Fruit fly (Drosophila melanogaster) whole organism, embryonic: ENCODE results near the gene GstD5.

Source experiments
- Atf3 ChIP-seq: fragments of 200-800 bp; sonication (Bioruptor generic); optimal IDR thresholded peaks from 3 replicates; lab custom pipeline; 2016; ENCODE audit warnings: missing biosample characterization, missing genetic modification characterization
- CG10274 ChIP-seq: fragments of 200-800 bp; sonication (Bioruptor generic); optimal IDR thresholded peaks from 3 replicates; lab custom pipeline; 2017; ENCODE audit warnings: missing biosample characterization, mild to moderate bottlenecking, missing genetic modification characterization
- CG12155 ChIP-seq: fragments of 200-800 bp; sonication (Bioruptor generic); optimal IDR thresholded peaks from 3 replicates; lab custom pipeline; 2016; ENCODE audit warnings: missing biosample characterization, missing genetic modification characterization
- CG13894 ChIP-seq: fragments of 200-800 bp; sonication (Bioruptor generic); optimal IDR thresholded peaks from 3 replicates; lab custom pipeline; 2018; ENCODE audit warnings: missing biosample characterization, mild to moderate bottlenecking, missing genetic modification characterization, moderate library complexity
- CG14860 ChIP-seq: fragments of 200-800 bp; sonication (Bioruptor generic); IDR thresholded peaks from 3 replicates; pipeline ENCODE4 v1.3.6; 2022; ENCODE audit warnings: missing biosample characterization, missing genetic modification characterization; ENCODE audit not compliant: partially characterized antibody
- CG1529 ChIP-seq: fragments of 200-800 bp; sonication (Bioruptor generic); optimal IDR thresholded peaks from 3 replicates; lab custom pipeline; 2018; ENCODE audit warnings: missing biosample characterization, missing genetic modification characterization
- CG17568 ChIP-seq: fragments of 200-800 bp; sonication (Bioruptor generic); optimal IDR thresholded peaks from 2 replicates; lab custom pipeline; 2018; ENCODE audit warnings: missing biosample characterization, mild to moderate bottlenecking, missing genetic modification characterization, moderate library complexity
- CG2678 ChIP-seq: fragments of 200-800 bp; sonication (Bioruptor generic); optimal IDR thresholded peaks from 3 replicates; lab custom pipeline; 2019; ENCODE audit warnings: missing biosample characterization, mild to moderate bottlenecking, missing genetic modification characterization, moderate library complexity
- CG31365 ChIP-seq: fragments of 200-800 bp; sonication (Bioruptor generic); optimal IDR thresholded peaks from 2 replicates; lab custom pipeline; 2018; ENCODE audit warnings: missing biosample characterization, mild to moderate bottlenecking, missing genetic modification characterization
- CG33213 ChIP-seq: fragments of 200-800 bp; sonication (Bioruptor generic); optimal IDR thresholded peaks from 3 replicates; lab custom pipeline; 2016; ENCODE audit warnings: missing biosample characterization, missing genetic modification characterization
- CG34224 ChIP-seq: fragments of 200-800 bp; sonication (Bioruptor generic); IDR thresholded peaks from 3 replicates; pipeline ENCODE4 v1.3.6; 2022; ENCODE audit warnings: missing biosample characterization, missing genetic modification characterization; ENCODE audit not compliant: partially characterized antibody
- CG4820 ChIP-seq: fragments of 200-800 bp; sonication (Bioruptor generic); optimal IDR thresholded peaks from 3 replicates; lab custom pipeline; 2016; ENCODE audit warnings: missing biosample characterization, missing genetic modification characterization
- CG6765 ChIP-seq: fragments of 200-800 bp; sonication (Bioruptor generic); optimal IDR thresholded peaks from 3 replicates; lab custom pipeline; 2017; ENCODE audit warnings: missing biosample characterization, mild to moderate bottlenecking, missing genetic modification characterization
- CG6813 ChIP-seq: fragments of 200-800 bp; sonication (Bioruptor generic); optimal IDR thresholded peaks from 2 replicates; lab custom pipeline; 2017; ENCODE audit warnings: missing biosample characterization, missing genetic modification characterization, mild to moderate bottlenecking, moderate library complexity, missing genetic modification reagents
- CG7745 ChIP-seq: fragments of 200-800 bp; sonication (Bioruptor generic); optimal IDR thresholded peaks from 2 replicates; lab custom pipeline; 2018; ENCODE audit warnings: missing biosample characterization, mild to moderate bottlenecking, missing genetic modification characterization, moderate library complexity
- CG7786 ChIP-seq: fragments of 200-800 bp; sonication (Bioruptor generic); optimal IDR thresholded peaks from 2 replicates; lab custom pipeline; 2016; ENCODE audit warnings: missing biosample characterization, missing genetic modification characterization
- CG7928 ChIP-seq: fragments of 200-800 bp; sonication (Bioruptor generic); optimal IDR thresholded peaks from 2 replicates; lab custom pipeline; 2017; ENCODE audit warnings: missing biosample characterization, mild to moderate bottlenecking, missing genetic modification characterization
- CG7963 ChIP-seq: fragments of 200-800 bp; sonication (Bioruptor generic); IDR thresholded peaks from 3 replicates; pipeline ENCODE4 v1.3.6; 2022; ENCODE audit warnings: missing biosample characterization, missing genetic modification characterization; ENCODE audit not compliant: partially characterized antibody
- CG8290 ChIP-seq, 3 experiments: fragments of 200-800 bp; sonication (Bioruptor generic); optimal IDR thresholded peaks; 2 replicates each; lab custom pipeline; 2016 to 2019; ENCODE audit warnings: missing biosample characterization in 3 of 3, missing genetic modification characterization in 3 of 3, mild to moderate bottlenecking in 2 of 3, moderate library complexity in 1 of 3
- CG8478 ChIP-seq: fragments of >200 bp; optimal IDR thresholded peaks from 2 replicates; lab custom pipeline; 2018
- CG9797 ChIP-seq: fragments of 200-800 bp; sonication (Bioruptor generic); optimal IDR thresholded peaks from 3 replicates; lab custom pipeline; 2018; ENCODE audit warnings: missing biosample characterization, mild to moderate bottlenecking, missing genetic modification characterization
- CrebB ChIP-seq: fragments of 200-800 bp; sonication (Bioruptor generic); optimal IDR thresholded peaks from 3 replicates; lab custom pipeline; 2018; ENCODE audit warnings: missing biosample characterization, mild to moderate bottlenecking, missing genetic modification characterization
- Deaf1 ChIP-seq: fragments of 200-800 bp; optimal IDR thresholded peaks from 3 replicates; lab custom pipeline; 2019; ENCODE audit warnings: missing biosample characterization, mild to moderate bottlenecking, missing genetic modification characterization, moderate library complexity
- Dek ChIP-seq: fragments of 200-800 bp; sonication (Bioruptor generic); optimal IDR thresholded peaks from 3 replicates; lab custom pipeline; 2019; ENCODE audit warnings: missing biosample characterization, mild to moderate bottlenecking, missing genetic modification characterization, moderate library complexity
- Dfd ChIP-seq, 2 experiments: fragments of >200 bp; optimal IDR thresholded peaks; 2 replicates each; lab custom pipeline; 2017; ENCODE audit warnings: missing biosample characterization in 2 of 2, missing genetic modification characterization in 2 of 2
- ERR ChIP-seq: fragments of 200-800 bp; sonication (Bioruptor generic); optimal IDR thresholded peaks from 2 replicates; lab custom pipeline; 2016; ENCODE audit warnings: missing biosample characterization, missing genetic modification characterization
- Hand ChIP-seq: fragments of 200-800 bp; sonication (Bioruptor generic); optimal IDR thresholded peaks from 2 replicates; lab custom pipeline; 2017; ENCODE audit warnings: mild to moderate bottlenecking, missing biosample characterization, missing genetic modification reagents, missing genetic modification characterization
- HmgD ChIP-seq: fragments of 200-800 bp; sonication (Bioruptor generic); optimal IDR thresholded peaks from 3 replicates; lab custom pipeline; 2016; ENCODE audit warnings: missing biosample characterization, missing genetic modification characterization
- Kr ChIP-seq: fragments of 200-800 bp; sonication (Bioruptor generic); optimal IDR thresholded peaks from 2 replicates; lab custom pipeline; 2017; ENCODE audit warnings: missing biosample characterization, mild to moderate bottlenecking, missing genetic modification characterization
- MESR4 ChIP-seq: fragments of 200-800 bp; sonication (Bioruptor generic); optimal IDR thresholded peaks from 2 replicates; lab custom pipeline; 2018; ENCODE audit warnings: missing biosample characterization, mild to moderate bottlenecking, missing genetic modification characterization, moderate library complexity
- Side ChIP-seq: fragments of 200-800 bp; sonication (Bioruptor generic); optimal IDR thresholded peaks from 2 replicates; lab custom pipeline; 2016; ENCODE audit warnings: missing biosample characterization, missing genetic modification characterization
- Sox102F ChIP-seq: fragments of 200-800 bp; sonication (Bioruptor generic); optimal IDR thresholded peaks from 2 replicates; lab custom pipeline; 2018; ENCODE audit warnings: missing biosample characterization, mild to moderate bottlenecking, missing genetic modification characterization, moderate library complexity
- Xbp1 ChIP-seq: fragments of 200-800 bp; sonication (Bioruptor generic); optimal IDR thresholded peaks from 3 replicates; lab custom pipeline; 2016; ENCODE audit warnings: missing biosample characterization, mild to moderate bottlenecking, missing genetic modification characterization
- ash1 ChIP-seq: fragments of 200-800 bp; sonication (Bioruptor generic); optimal IDR thresholded peaks from 2 replicates; lab custom pipeline; 2018; ENCODE audit warnings: missing biosample characterization, mild to moderate bottlenecking, missing genetic modification characterization
- az2 ChIP-seq: fragments of 200-800 bp; sonication (Bioruptor generic); optimal IDR thresholded peaks from 3 replicates; lab custom pipeline; 2016; ENCODE audit warnings: missing biosample characterization, missing genetic modification characterization
- bowl ChIP-seq: fragments of 200-800 bp; sonication (Bioruptor generic); IDR thresholded peaks from 2 replicates; pipeline ENCODE4 v1.3.6; 2022; ENCODE audit warnings: missing biosample characterization, missing genetic modification characterization
- chn ChIP-seq: fragments of 200-800 bp; sonication (Bioruptor generic); optimal IDR thresholded peaks from 2 replicates; lab custom pipeline; 2016; ENCODE audit warnings: missing biosample characterization, missing genetic modification characterization
- cwo ChIP-seq: fragments of 200-800 bp; sonication (Bioruptor generic); optimal IDR thresholded peaks from 3 replicates; lab custom pipeline; 2017; ENCODE audit warnings: missing biosample characterization, missing genetic modification characterization, mild to moderate bottlenecking, moderate library complexity, missing genetic modification reagents
- ems ChIP-seq: fragments of 200-800 bp; sonication (Bioruptor generic); optimal IDR thresholded peaks from 3 replicates; lab custom pipeline; 2016; ENCODE audit warnings: missing biosample characterization, missing genetic modification characterization
- fd102C ChIP-seq: fragments of 200-800 bp; sonication (Bioruptor generic); optimal IDR thresholded peaks from 2 replicates; lab custom pipeline; 2018; ENCODE audit warnings: missing biosample characterization, mild to moderate bottlenecking, missing genetic modification characterization, moderate library complexity
- gfzf ChIP-seq: fragments of 200-800 bp; sonication (Bioruptor generic); optimal IDR thresholded peaks from 2 replicates; lab custom pipeline; 2016; ENCODE audit warnings: missing biosample characterization, mild to moderate bottlenecking, missing genetic modification characterization, moderate library complexity
- gro ChIP-seq: fragments of 200-800 bp; sonication (Bioruptor generic); optimal IDR thresholded peaks from 2 replicates; lab custom pipeline; 2016; ENCODE audit warnings: missing biosample characterization, missing genetic modification characterization
- hbn ChIP-seq: fragments of 200-800 bp; sonication (Bioruptor generic); IDR thresholded peaks from 2 replicates; pipeline ENCODE4 v1.3.6; 2022; ENCODE audit warnings: missing biosample characterization, missing genetic modification characterization; ENCODE audit not compliant: partially characterized antibody
- kay ChIP-seq: fragments of 200-800 bp; sonication (Bioruptor generic); optimal IDR thresholded peaks from 2 replicates; lab custom pipeline; 2016; ENCODE audit warnings: missing biosample characterization, missing genetic modification characterization
- onecut ChIP-seq: fragments of 200-800 bp; sonication (Bioruptor generic); IDR thresholded peaks from 2 replicates; pipeline ENCODE4 v1.3.6; 2022; ENCODE audit warnings: missing biosample characterization, missing genetic modification characterization
- otp ChIP-seq: fragments of 200-800 bp; sonication (Bioruptor generic); IDR thresholded peaks from 3 replicates; pipeline ENCODE4, ENCODE4 v1.3.6; 2022; ENCODE audit warnings: missing biosample characterization, missing genetic modification characterization
- scrt ChIP-seq: fragments of 200-800 bp; sonication (Bioruptor generic); optimal IDR thresholded peaks from 2 replicates; lab custom pipeline; 2018; ENCODE audit warnings: missing biosample characterization, mild to moderate bottlenecking, missing genetic modification characterization, moderate library complexity
- seq ChIP-seq: fragments of 200-800 bp; sonication (Bioruptor generic); IDR thresholded peaks from 2 replicates; pipeline ENCODE4 v1.3.6; 2022; ENCODE audit warnings: missing biosample characterization, missing genetic modification characterization
- shn ChIP-seq: fragments of 200-800 bp; sonication (Bioruptor generic); optimal IDR thresholded peaks from 3 replicates; lab custom pipeline; 2016; ENCODE audit warnings: missing biosample characterization, missing genetic modification characterization
- trem ChIP-seq: fragments of 200-800 bp; optimal IDR thresholded peaks from 3 replicates; lab custom pipeline; 2019; ENCODE audit warnings: missing biosample characterization, mild to moderate bottlenecking, missing genetic modification characterization, moderate library complexity

The GstD5 gene

dm6 chr3R:12401672-12402296 lies 26.3 kb downstream of the GstD5 start, which contains the start of gene DNAlig3 (continued):
- TF ChIP-seq CG10274 (GFP tag; lab: Kevin White, UChicago) (no peak), fd102C (no peak), CG31365 (tag; lab: Kevin White, UChicago) (no peak), cwo (GFP tag; lab: Kevin White, UChicago) (no peak), chn (GFP tag; lab: Kevin White, UChicago) (no peak), ash1 (GFP tag; lab: Kevin White, UChicago) (no peak), Sox102F (no peak), CG13894 (tag; lab: Kevin White, UChicago) (no peak), CG7928 (GFP tag; lab: Kevin White, UChicago) (no peak), gfzf (GFP tag; lab: Kevin White, UChicago) (peak; percentile 27), onecut (GFP tag; lab: Robert Waterston, UW) (no peak), seq (GFP tag; lab: Robert Waterston, UW) (no peak), ERR (GFP tag; lab: Kevin White, UChicago) (no peak), bowl (no peak), Side (GFP tag; lab: Kevin White, UChicago) (no peak), Dfd (GFP tag; optimal IDR thresholded peaks at IDR 0.05; lab: Kevin White, UChicago) (no peak), CG6765 (GFP tag; lab: Kevin White, UChicago) (no peak), otp (no peak), hbn (GFP tag; lab: Robert Waterston, UW) (peak; percentile 48), CG9797 (GFP tag; lab: Kevin White, UChicago) (peak; percentile 17), CG8290 (GFP tag; optimal IDR thresholded peaks at IDR 0.05; lab: Kevin White, UChicago) (no peak), CG8290 (tag; optimal IDR thresholded peaks at IDR 0.05; lab: Kevin White, UChicago) (peak in 1 of 2 experiments; percentile 40), trem (tag; lab: Kevin White, UChicago) (peak; percentile 23), HmgD (GFP tag; lab: Kevin White, UChicago) (peak; percentile 8), CG34224 (GFP tag; lab: Robert Waterston, UW) (peak; percentile 57), kay (no peak), Deaf1 (tag; lab: Kevin White, UChicago) (no peak), CG12155 (no peak), CG33213 (GFP tag; lab: Kevin White, UChicago) (no peak), CG6813 (GFP tag; lab: Kevin White, UChicago) (no peak), CG7963 (GFP tag; lab: Robert Waterston, UW) (no peak), Dek (tag; lab: Kevin White, UChicago) (no peak), Kr (GFP tag; lab: Kevin White, UChicago) (no peak), Hand (GFP tag; lab: Kevin White, UChicago) (no peak), CG4820 (no peak), Atf3 (GFP tag; lab: Kevin White, UChicago) (no peak), CG7745 (tag; lab: Kevin White, UChicago) (no peak), CG17568 (GFP tag; lab: Kevin White, UChicago) (no peak), shn (GFP tag; lab: Kevin White, UChicago) (no peak), az2 (GFP tag; lab: Kevin White, UChicago) (no peak), CG2678 (tag; lab: Kevin White, UChicago) (no peak), CrebB (tag; lab: Kevin White, UChicago) (no peak), gro (GFP tag; lab: Kevin White, UChicago) (no peak), CG7786 (GFP tag; lab: Kevin White, UChicago) (no peak), Xbp1 (GFP tag; lab: Kevin White, UChicago) (no peak), CG8478 (lab: Kevin White, UChicago) (no peak), ems (GFP tag; lab: Kevin White, UChicago) (no peak), scrt (GFP tag; lab: Kevin White, UChicago) (peak; percentile 53), CG14860 (GFP tag; lab: Robert Waterston, UW) (no peak), MESR4 (GFP tag; lab: Kevin White, UChicago) (peak; percentile 23), CG1529 (GFP tag; lab: Kevin White, UChicago) (no peak)
